Fruit fly (Drosophila melanogaster) whole organism, embryonic: ENCODE data around the gene Prp18.

Source experiments
- Abd-B ChIP-seq: fragments of 200-800 bp; sonication (Bioruptor generic); optimal IDR thresholded peaks from 2 replicates; lab custom pipeline; 2018; ENCODE audit warnings: missing biosample characterization, mild to moderate bottlenecking, missing genetic modification characterization, moderate library complexity
- Atf3 ChIP-seq: fragments of 200-800 bp; sonication (Bioruptor generic); optimal IDR thresholded peaks from 3 replicates; lab custom pipeline; 2016; ENCODE audit warnings: missing biosample characterization, missing genetic modification characterization
- BEAF-32 ChIP-seq: fragments of 200-800 bp; sonication (Bioruptor generic); optimal IDR thresholded peaks from 3 replicates; lab custom pipeline; 2017; ENCODE audit warnings: missing biosample characterization, missing genetic modification characterization, mild to moderate bottlenecking, moderate library complexity, missing genetic modification reagents
- Bdp1 ChIP-seq: fragments of 200-800 bp; sonication (Bioruptor generic); optimal IDR thresholded peaks from 3 replicates; lab custom pipeline; 2016; ENCODE audit warnings: missing biosample characterization, missing genetic modification characterization
- CG10267 ChIP-seq: fragments of 200-800 bp; sonication (Bioruptor generic); optimal IDR thresholded peaks from 2 replicates; lab custom pipeline; 2018; ENCODE audit warnings: missing biosample characterization, mild to moderate bottlenecking, missing genetic modification characterization, moderate library complexity
- CG10462 ChIP-seq: fragments of 200-800 bp; sonication (Bioruptor generic); optimal IDR thresholded peaks from 2 replicates; lab custom pipeline; 2016; ENCODE audit warnings: missing biosample characterization, missing genetic modification characterization
- CG12219 ChIP-seq: fragments of 200-800 bp; sonication (Bioruptor generic); optimal IDR thresholded peaks from 3 replicates; lab custom pipeline; 2018; ENCODE audit warnings: missing biosample characterization, mild to moderate bottlenecking, missing genetic modification characterization
- CG12942 ChIP-seq: fragments of 200-800 bp; sonication (Bioruptor generic); optimal IDR thresholded peaks from 3 replicates; lab custom pipeline; 2016; ENCODE audit warnings: missing biosample characterization, missing genetic modification characterization
- CG13894 ChIP-seq: fragments of 200-800 bp; sonication (Bioruptor generic); optimal IDR thresholded peaks from 3 replicates; lab custom pipeline; 2018; ENCODE audit warnings: missing biosample characterization, mild to moderate bottlenecking, missing genetic modification characterization, moderate library complexity
- CG14667 ChIP-seq: fragments of 200-800 bp; sonication (Bioruptor generic); IDR thresholded peaks from 2 replicates; pipeline ENCODE4 v1.3.6; 2022; ENCODE audit warnings: missing biosample characterization, missing genetic modification characterization
- CG14965 ChIP-seq: fragments of 200-800 bp; sonication (Bioruptor generic); optimal IDR thresholded peaks from 2 replicates; lab custom pipeline; 2016; ENCODE audit warnings: missing biosample characterization, missing genetic modification characterization, borderline replicate concordance
- CG15073 ChIP-seq: fragments of 200-800 bp; sonication (Bioruptor generic); optimal IDR thresholded peaks from 2 replicates; lab custom pipeline; 2016; ENCODE audit warnings: missing biosample characterization, missing genetic modification characterization
- CG15269 ChIP-seq: fragments of 200-800 bp; sonication (Bioruptor generic); optimal IDR thresholded peaks from 2 replicates; lab custom pipeline; 2018; ENCODE audit warnings: missing biosample characterization, mild to moderate bottlenecking, missing genetic modification characterization, moderate library complexity
- CG16779 ChIP-seq: fragments of 200-800 bp; sonication (Bioruptor generic); IDR thresholded peaks from 2 replicates; pipeline ENCODE4 v1.3.6; 2022; ENCODE audit warnings: missing biosample characterization, missing genetic modification characterization
- CG17186 ChIP-seq: fragments of 200-800 bp; sonication (Bioruptor generic); optimal IDR thresholded peaks from 3 replicates; lab custom pipeline; 2017; ENCODE audit warnings: missing biosample characterization, missing genetic modification reagents, missing genetic modification characterization
- CG17912 ChIP-seq: fragments of 200-800 bp; sonication (Bioruptor generic); optimal IDR thresholded peaks from 2 replicates; lab custom pipeline; 2018; ENCODE audit warnings: missing biosample characterization, mild to moderate bottlenecking, missing genetic modification characterization
- CG18599 ChIP-seq: fragments of 200-800 bp; sonication (Bioruptor generic); optimal IDR thresholded peaks from 3 replicates; lab custom pipeline; 2017; ENCODE audit warnings: missing biosample characterization, missing genetic modification characterization, mild to moderate bottlenecking, moderate library complexity, missing genetic modification reagents
- CG2712 ChIP-seq: fragments of 200-800 bp; optimal IDR thresholded peaks from 3 replicates; lab custom pipeline; 2019; ENCODE audit warnings: missing biosample characterization, mild to moderate bottlenecking, missing genetic modification characterization, moderate library complexity
- CG32532 ChIP-seq: fragments of 200-800 bp; sonication (Bioruptor generic); IDR thresholded peaks from 2 replicates; pipeline ENCODE4 v1.3.6; 2022; ENCODE audit warnings: missing biosample characterization, missing genetic modification characterization
- CG34422 ChIP-seq: fragments of 200-800 bp; sonication (Bioruptor generic); IDR thresholded peaks from 3 replicates; pipeline ENCODE4 v1.3.6; 2022; ENCODE audit warnings: missing biosample characterization, missing genetic modification characterization
- CG6272 ChIP-seq: fragments of 200-800 bp; sonication (Bioruptor generic); IDR thresholded peaks from 2 replicates; pipeline ENCODE4 v1.3.6; 2022; ENCODE audit warnings: missing biosample characterization, missing genetic modification characterization
- CG8944 ChIP-seq: fragments of 200-800 bp; sonication (Bioruptor generic); optimal IDR thresholded peaks from 3 replicates; lab custom pipeline; 2016; ENCODE audit warnings: missing biosample characterization, missing genetic modification characterization
- Camta ChIP-seq: fragments of 200-800 bp; sonication (Bioruptor generic); optimal IDR thresholded peaks from 2 replicates; lab custom pipeline; 2016; ENCODE audit warnings: missing biosample characterization, missing genetic modification characterization
- Dad ChIP-seq: fragments of 200-800 bp; sonication (Bioruptor generic); optimal IDR thresholded peaks from 3 replicates; lab custom pipeline; 2016; ENCODE audit warnings: missing biosample characterization, missing genetic modification characterization
- Lim3 ChIP-seq: fragments of 200-800 bp; sonication (Bioruptor generic); IDR thresholded peaks from 2 replicates; pipeline ENCODE4 v1.3.6; 2022; ENCODE audit warnings: missing biosample characterization, missing genetic modification characterization
- Lpt ChIP-seq: fragments of >200 bp; optimal IDR thresholded peaks from 2 replicates; lab custom pipeline; 2018; ENCODE audit warnings: missing biosample characterization, missing genetic modification characterization
- NC2α ChIP-seq: fragments of 200-800 bp; sonication (Bioruptor generic); optimal IDR thresholded peaks from 2 replicates; lab custom pipeline; 2016; ENCODE audit warnings: missing biosample characterization, missing genetic modification characterization
- PHDP ChIP-seq: fragments of 200-800 bp; sonication (Bioruptor generic); optimal IDR thresholded peaks from 3 replicates; lab custom pipeline; 2018; ENCODE audit warnings: missing biosample characterization, mild to moderate bottlenecking, missing genetic modification characterization, moderate library complexity
- Pdp1 ChIP-seq, 2 experiments: fragments of 200-800 bp; sonication (Bioruptor generic); optimal IDR thresholded peaks; 3 replicates each; lab custom pipeline; 2016; ENCODE audit warnings: missing biosample characterization in 2 of 2, missing genetic modification characterization in 2 of 2, mild to moderate bottlenecking in 1 of 2, moderate library complexity in 1 of 2
- Rfx ChIP-seq: fragments of 200-800 bp; sonication (Bioruptor generic); IDR thresholded peaks from 2 replicates; pipeline ENCODE4 v1.3.6; 2022; ENCODE audit warnings: missing biosample characterization, missing genetic modification characterization
- Sry-β ChIP-seq: fragments of 200-800 bp; sonication (Bioruptor generic); optimal IDR thresholded peaks from 2 replicates; lab custom pipeline; 2018; ENCODE audit warnings: missing biosample characterization, mild to moderate bottlenecking, missing genetic modification characterization, moderate library complexity
- Trl ChIP-seq, 3 experiments: fragments of >200 bp in 2 of 3; fragments of 200-800 bp in 1 of 3; sonication (Bioruptor generic) in 1 of 3; optimal IDR thresholded peaks; 2 replicates in 1 of 3; 3 replicates in 2 of 3; lab custom pipeline; 2016 to 2017; ENCODE audit warnings: missing biosample characterization in 1 of 3, missing genetic modification characterization in 1 of 3
- Xbp1 ChIP-seq: fragments of 200-800 bp; sonication (Bioruptor generic); optimal IDR thresholded peaks from 3 replicates; lab custom pipeline; 2016; ENCODE audit warnings: missing biosample characterization, mild to moderate bottlenecking, missing genetic modification characterization
- ci ChIP-seq: fragments of 200-800 bp; sonication (Bioruptor generic); IDR thresholded peaks from 3 replicates; pipeline ENCODE4 v1.3.6; 2022; ENCODE audit warnings: missing biosample characterization, missing genetic modification characterization
- crol ChIP-seq: fragments of 200-800 bp; sonication (Bioruptor generic); IDR thresholded peaks from 2 replicates; pipeline ENCODE4 v1.3.6; 2022; ENCODE audit warnings: missing biosample characterization, missing genetic modification characterization
- crp ChIP-seq, 2 experiments: fragments of 200-800 bp; sonication (Bioruptor generic); optimal IDR thresholded peaks; 2 replicates in 1 of 2; 3 replicates in 1 of 2; lab custom pipeline; 2017; ENCODE audit warnings: missing biosample characterization in 2 of 2, missing genetic modification characterization in 2 of 2, mild to moderate bottlenecking in 1 of 2, moderate library complexity in 1 of 2
- dan ChIP-seq: fragments of 200-800 bp; sonication (Bioruptor generic); IDR thresholded peaks from 2 replicates; pipeline ENCODE4 v1.3.6; 2022; ENCODE audit warnings: missing biosample characterization, missing genetic modification characterization
- fu2 ChIP-seq: fragments of 200-800 bp; sonication (Bioruptor generic); optimal IDR thresholded peaks from 2 replicates; lab custom pipeline; 2016; ENCODE audit warnings: missing biosample characterization, missing genetic modification characterization
- gem ChIP-seq: fragments of 200-800 bp; sonication (Bioruptor generic); optimal IDR thresholded peaks from 2 replicates; lab custom pipeline; 2019; ENCODE audit warnings: missing biosample characterization, mild to moderate bottlenecking, missing genetic modification characterization, moderate library complexity
- nmo ChIP-seq: fragments of 200-800 bp; sonication (Bioruptor generic); optimal IDR thresholded peaks from 2 replicates; lab custom pipeline; 2018; ENCODE audit warnings: missing biosample characterization, mild to moderate bottlenecking, missing genetic modification characterization, moderate library complexity
- nom ChIP-seq: fragments of 200-800 bp; sonication (Bioruptor generic); optimal IDR thresholded peaks from 2 replicates; lab custom pipeline; 2017; ENCODE audit warnings: missing biosample characterization, missing genetic modification characterization, mild to moderate bottlenecking, moderate library complexity, missing genetic modification reagents
- pb ChIP-seq: fragments of 200-800 bp; sonication (Bioruptor generic); optimal IDR thresholded peaks from 3 replicates; lab custom pipeline; 2016; ENCODE audit warnings: missing biosample characterization, missing genetic modification characterization
- psq ChIP-seq: fragments of 200-800 bp; sonication (Bioruptor generic); optimal IDR thresholded peaks from 2 replicates; lab custom pipeline; 2017; ENCODE audit warnings: missing biosample characterization, missing genetic modification characterization
- run ChIP-seq: fragments of 200-800 bp; sonication (Bioruptor generic); optimal IDR thresholded peaks from 3 replicates; lab custom pipeline; 2018; ENCODE audit warnings: missing biosample characterization, mild to moderate bottlenecking, missing genetic modification characterization
- salm ChIP-seq: fragments of 200-800 bp; sonication (Bioruptor generic); optimal IDR thresholded peaks from 2 replicates; lab custom pipeline; 2018; ENCODE audit warnings: missing biosample characterization, mild to moderate bottlenecking, missing genetic modification characterization
- sens ChIP-seq: fragments of 200-800 bp; sonication (Bioruptor generic); peaks from one replicate; lab custom pipeline; 2016; ENCODE audit warnings: missing biosample characterization, missing genetic modification characterization
- slou ChIP-seq: fragments of 200-800 bp; sonication (Bioruptor generic); optimal IDR thresholded peaks from 3 replicates; lab custom pipeline; 2016; ENCODE audit warnings: missing biosample characterization, missing genetic modification characterization
- ttk ChIP-seq: fragments of 200-800 bp; sonication (Bioruptor generic); IDR thresholded peaks from 2 replicates; pipeline ENCODE4 v2.1.2; 2022; ENCODE audit warnings: missing biosample characterization, missing genetic modification characterization
- tx ChIP-seq: fragments of 200-800 bp; sonication (Bioruptor generic); optimal IDR thresholded peaks from 2 replicates; lab custom pipeline; 2016; ENCODE audit warnings: missing biosample characterization, missing genetic modification characterization
- zf30C ChIP-seq: fragments of 200-800 bp; sonication (Bioruptor generic); optimal IDR thresholded peaks from 3 replicates; lab custom pipeline; 2018; ENCODE audit warnings: missing biosample characterization, mild to moderate bottlenecking, missing genetic modification characterization

Prp18 gene

DNA sequence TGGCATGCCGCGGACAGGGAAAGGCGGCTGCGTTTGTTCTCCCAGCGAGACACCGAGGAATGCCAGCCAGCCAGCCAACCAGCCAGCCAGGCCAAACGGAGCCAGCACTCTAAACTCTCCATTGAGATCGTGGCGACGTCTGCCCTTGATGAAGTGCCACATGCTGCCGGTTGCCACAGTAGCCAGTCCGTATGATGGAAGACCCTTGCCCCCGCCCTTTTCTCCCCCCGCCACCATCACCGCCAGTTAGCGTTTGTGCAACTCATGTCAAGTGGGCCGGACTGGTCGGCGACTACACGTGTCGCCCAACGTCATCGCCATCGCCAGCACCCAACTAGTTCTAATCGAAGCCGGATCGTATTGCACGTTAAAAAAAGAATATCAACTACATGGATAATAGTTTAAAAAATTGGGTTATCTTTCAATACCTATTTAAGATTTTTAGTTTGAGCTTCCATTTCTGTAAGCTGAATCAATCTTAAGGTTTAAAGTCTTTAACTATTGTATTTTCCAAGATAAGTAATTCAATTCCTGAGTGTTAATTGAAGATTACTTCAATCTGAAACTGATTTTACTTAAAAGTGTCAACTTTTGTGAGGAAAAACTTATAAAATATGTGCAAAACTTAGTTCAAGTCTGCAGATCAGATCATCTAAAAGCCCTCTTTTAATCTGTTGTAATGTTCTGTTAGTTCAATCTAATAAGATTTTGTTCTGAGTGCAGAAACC lies 39.3 kb upstream of the Prp18 start (continued):
- TF ChIP-seq pb (GFP tag; lab: Kevin White, UChicago) (no peak), CG14965 (no peak), nmo (GFP tag; lab: Kevin White, UChicago) (peak; percentile 15), CG34422 (GFP tag; lab: Robert Waterston, UW) (no peak), ci (GFP tag; lab: Robert Waterston, UW) (0 out of 3 replicates have a peak, but pooled peaks have one; percentile 21), Bdp1 (no peak), zf30C (GFP tag; lab: Kevin White, UChicago) (no peak), Lpt (GFP tag; lab: Kevin White, UChicago) (no peak), salm (tag; lab: Kevin White, UChicago) (no peak), slou (GFP tag; lab: Kevin White, UChicago) (no peak), run (tag; lab: Kevin White, UChicago) (no peak), CG18599 (GFP tag; lab: Kevin White, UChicago) (no peak), Rfx (GFP tag; lab: Robert Waterston, UW) (no peak), CG14667 (GFP tag; lab: Robert Waterston, UW) (no peak), Sry-β (no peak), crol (GFP tag; lab: Robert Waterston, UW) (peak; percentile 50), CG15269 (tag; lab: Kevin White, UChicago) (no peak), Dad (GFP tag; lab: Kevin White, UChicago) (no peak), Trl (optimal IDR thresholded peaks at IDR 0.05; lab: Kevin White, UChicago) (no peak), Trl (GFP tag; optimal IDR thresholded peaks at IDR 0.05; lab: Kevin White, UChicago) (no peak), nom (GFP tag; lab: Kevin White, UChicago) (no peak), CG32532 (GFP tag; lab: Robert Waterston, UW) (no peak), ttk (GFP tag; lab: Robert Waterston, UW) (no peak), CG16779 (no peak), Pdp1 (GFP tag; optimal IDR thresholded peaks at IDR 0.05; lab: Kevin White, UChicago) (peak in 1 of 2 experiments; percentile 13), Atf3 (GFP tag; lab: Kevin White, UChicago) (no peak), CG10462 (GFP tag; lab: Kevin White, UChicago) (no peak), psq (GFP tag; lab: Kevin White, UChicago) (no peak), CG6272 (GFP tag; lab: Robert Waterston, UW) (no peak), CG17912 (GFP tag; lab: Kevin White, UChicago) (no peak), CG15073 (GFP tag; lab: Kevin White, UChicago) (no peak), Abd-B (GFP tag; lab: Kevin White, UChicago) (no peak), CG13894 (no peak), BEAF-32 (GFP tag; lab: Kevin White, UChicago) (no peak), NC2α (GFP tag; lab: Kevin White, UChicago) (no peak), fu2 (no peak), CG12219 (GFP tag; lab: Kevin White, UChicago) (no peak), Lim3 (GFP tag; lab: Robert Waterston, UW) (no peak), dan (GFP tag; lab: Robert Waterston, UW) (no peak), tx (GFP tag; lab: Kevin White, UChicago) (no peak), CG12942 (GFP tag; lab: Kevin White, UChicago) (no peak), CG8944 (GFP tag; lab: Kevin White, UChicago) (no peak), gem (peak; percentile 39), CG2712 (peak; percentile 33), sens (GFP tag; lab: Kevin White, UChicago) (peak; percentile 75), CG10267 (tag; lab: Kevin White, UChicago) (no peak), PHDP (no peak), Camta (GFP tag; lab: Kevin White, UChicago) (no peak), CG17186 (no peak), crp (GFP tag; optimal IDR thresholded peaks at IDR 0.05; lab: Kevin White, UChicago) (no peak), Xbp1 (GFP tag; lab: Kevin White, UChicago) (no peak)
